Fruit fly (Drosophila melanogaster) whole organism, embryonic: ENCODE results near the gene CdGAPr.

ENCODE experiments used
- B-H2 ChIP-seq: fragments of 200-800 bp; sonication (Bioruptor generic); optimal IDR thresholded peaks from 2 replicates; lab custom pipeline; 2018; ENCODE audit warnings: missing biosample characterization, mild to moderate bottlenecking, missing genetic modification characterization
- CG11456 ChIP-seq: fragments of 200-800 bp; sonication (Bioruptor generic); IDR thresholded peaks from 3 replicates; pipeline ENCODE4 v1.3.6; 2022; ENCODE audit warnings: missing biosample characterization, missing genetic modification characterization
- CG11560 ChIP-seq: fragments of 200-800 bp; sonication (Bioruptor generic); IDR thresholded peaks from 3 replicates; pipeline ENCODE4 v1.3.6; 2022; ENCODE audit warnings: missing biosample characterization, missing genetic modification characterization
- CG11696 ChIP-seq: fragments of 200-800 bp; sonication (Bioruptor generic); IDR thresholded peaks from 2 replicates; pipeline ENCODE4 v1.3.6; 2022; ENCODE audit warnings: missing biosample characterization, missing genetic modification characterization
- CG12071 ChIP-seq: fragments of 200-800 bp; sonication (Bioruptor generic); optimal IDR thresholded peaks from 3 replicates; lab custom pipeline; 2018; ENCODE audit warnings: missing biosample characterization, mild to moderate bottlenecking, missing genetic modification characterization
- CG13624 ChIP-seq: fragments of 200-800 bp; sonication (Bioruptor generic); optimal IDR thresholded peaks from 2 replicates; lab custom pipeline; 2016; ENCODE audit warnings: missing biosample characterization, missing genetic modification characterization
- CG13775 ChIP-seq: fragments of 200-800 bp; sonication (Bioruptor generic); optimal IDR thresholded peaks from 3 replicates; lab custom pipeline; 2017; ENCODE audit warnings: missing biosample characterization, mild to moderate bottlenecking, missing genetic modification characterization
- CG14710 ChIP-seq: fragments of 200-800 bp; sonication (Bioruptor generic); optimal IDR thresholded peaks from 3 replicates; lab custom pipeline; 2019; ENCODE audit warnings: missing biosample characterization, mild to moderate bottlenecking, missing genetic modification characterization, moderate library complexity
- CG1529 ChIP-seq: fragments of 200-800 bp; sonication (Bioruptor generic); optimal IDR thresholded peaks from 3 replicates; lab custom pipeline; 2018; ENCODE audit warnings: missing biosample characterization, missing genetic modification characterization
- CG2678 ChIP-seq: fragments of 200-800 bp; sonication (Bioruptor generic); optimal IDR thresholded peaks from 3 replicates; lab custom pipeline; 2019; ENCODE audit warnings: missing biosample characterization, mild to moderate bottlenecking, missing genetic modification characterization, moderate library complexity
- CG30020 ChIP-seq: fragments of 200-800 bp; optimal IDR thresholded peaks from 2 replicates; lab custom pipeline; 2019; ENCODE audit warnings: missing biosample characterization, mild to moderate bottlenecking, missing genetic modification characterization, moderate library complexity
- CG3065 ChIP-seq: fragments of 200-800 bp; sonication (Bioruptor generic); optimal IDR thresholded peaks from 2 replicates; lab custom pipeline; 2016; ENCODE audit warnings: missing biosample characterization, missing genetic modification characterization
- CG3163 ChIP-seq: fragments of 200-800 bp; sonication (Bioruptor generic); optimal IDR thresholded peaks from 3 replicates; lab custom pipeline; 2016; ENCODE audit warnings: missing biosample characterization, missing genetic modification characterization
- CG32772 ChIP-seq: fragments of 200-800 bp; sonication (Bioruptor generic); IDR thresholded peaks from 2 replicates; pipeline ENCODE4 v1.3.6; 2022; ENCODE audit warnings: missing biosample characterization, missing genetic modification characterization
- CG33213 ChIP-seq: fragments of 200-800 bp; sonication (Bioruptor generic); optimal IDR thresholded peaks from 3 replicates; lab custom pipeline; 2016; ENCODE audit warnings: missing biosample characterization, missing genetic modification characterization
- CG3726 ChIP-seq: fragments of 200-800 bp; sonication (Bioruptor generic); IDR thresholded peaks from 3 replicates; pipeline ENCODE4, ENCODE4 v1.3.6; 2022; ENCODE audit warnings: missing biosample characterization, missing genetic modification characterization
- CG42726 ChIP-seq: fragments of 200-800 bp; sonication (Bioruptor generic); IDR thresholded peaks from 2 replicates; pipeline ENCODE4 v1.3.6; 2022; ENCODE audit warnings: missing biosample characterization, missing genetic modification characterization; ENCODE audit not compliant: partially characterized antibody
- CG5953 ChIP-seq: fragments of 200-800 bp; sonication (Bioruptor generic); IDR thresholded peaks from 2 replicates; pipeline ENCODE4 v1.3.6; 2022; ENCODE audit warnings: missing biosample characterization, missing genetic modification characterization
- CG6765 ChIP-seq: fragments of 200-800 bp; sonication (Bioruptor generic); optimal IDR thresholded peaks from 3 replicates; lab custom pipeline; 2017; ENCODE audit warnings: missing biosample characterization, mild to moderate bottlenecking, missing genetic modification characterization
- CG6791 ChIP-seq: fragments of 200-800 bp; sonication (Bioruptor generic); IDR thresholded peaks from 3 replicates; pipeline ENCODE4 v1.3.6; 2022; ENCODE audit warnings: missing biosample characterization, missing genetic modification characterization; ENCODE audit not compliant: partially characterized antibody
- CG7556 ChIP-seq: fragments of 200-800 bp; sonication (Bioruptor generic); optimal IDR thresholded peaks from 2 replicates; lab custom pipeline; 2017; ENCODE audit warnings: missing biosample characterization, mild to moderate bottlenecking, missing genetic modification characterization
- CG9797 ChIP-seq: fragments of 200-800 bp; sonication (Bioruptor generic); optimal IDR thresholded peaks from 3 replicates; lab custom pipeline; 2018; ENCODE audit warnings: missing biosample characterization, mild to moderate bottlenecking, missing genetic modification characterization
- Camta ChIP-seq: fragments of 200-800 bp; sonication (Bioruptor generic); optimal IDR thresholded peaks from 2 replicates; lab custom pipeline; 2016; ENCODE audit warnings: missing biosample characterization, missing genetic modification characterization
- Chrac-16 ChIP-seq: fragments of 200-800 bp; sonication (Bioruptor generic); optimal IDR thresholded peaks from 3 replicates; lab custom pipeline; 2016; ENCODE audit warnings: missing biosample characterization, missing genetic modification characterization
- D19A ChIP-seq: fragments of 200-800 bp; optimal IDR thresholded peaks from 3 replicates; lab custom pipeline; 2019; ENCODE audit warnings: missing biosample characterization, mild to moderate bottlenecking, missing genetic modification characterization, moderate library complexity
- Dek ChIP-seq: fragments of 200-800 bp; sonication (Bioruptor generic); optimal IDR thresholded peaks from 3 replicates; lab custom pipeline; 2019; ENCODE audit warnings: missing biosample characterization, mild to moderate bottlenecking, missing genetic modification characterization, moderate library complexity
- Dll ChIP-seq: fragments of 200-800 bp; sonication (Bioruptor generic); IDR thresholded peaks from 4 replicates; pipeline ENCODE4 v1.3.6; 2022; ENCODE audit warnings: missing biosample characterization, missing genetic modification characterization; ENCODE audit not compliant: partially characterized antibody
- E2f1 ChIP-seq: fragments of 200-800 bp; sonication (Bioruptor generic); IDR thresholded peaks from 2 replicates; pipeline ENCODE4 v1.3.6; 2022; ENCODE audit warnings: missing biosample characterization, missing genetic modification characterization
- Ets65A ChIP-seq: fragments of 200-800 bp; sonication (Bioruptor generic); peaks from one replicate; lab custom pipeline; 2016; ENCODE audit warnings: missing biosample characterization, missing genetic modification characterization
- HmgZ ChIP-seq: fragments of 200-800 bp; sonication (Bioruptor generic); optimal IDR thresholded peaks from 2 replicates; lab custom pipeline; 2018; ENCODE audit warnings: missing biosample characterization, mild to moderate bottlenecking, missing genetic modification characterization
- MESR4 ChIP-seq: fragments of 200-800 bp; sonication (Bioruptor generic); optimal IDR thresholded peaks from 2 replicates; lab custom pipeline; 2018; ENCODE audit warnings: missing biosample characterization, mild to moderate bottlenecking, missing genetic modification characterization, moderate library complexity
- NC2β ChIP-seq: fragments of 200-800 bp; sonication (Bioruptor generic); optimal IDR thresholded peaks from 2 replicates; lab custom pipeline; 2016; ENCODE audit warnings: missing biosample characterization, missing genetic modification characterization
- Rfx ChIP-seq: fragments of 200-800 bp; sonication (Bioruptor generic); IDR thresholded peaks from 2 replicates; pipeline ENCODE4 v1.3.6; 2022; ENCODE audit warnings: missing biosample characterization, missing genetic modification characterization
- Trl ChIP-seq, 3 experiments: fragments of >200 bp in 2 of 3; fragments of 200-800 bp in 1 of 3; sonication (Bioruptor generic) in 1 of 3; optimal IDR thresholded peaks; 2 replicates in 1 of 3; 3 replicates in 2 of 3; lab custom pipeline; 2016 to 2017; ENCODE audit warnings: missing biosample characterization in 1 of 3, missing genetic modification characterization in 1 of 3
- dati ChIP-seq: fragments of 200-800 bp; sonication (Bioruptor generic); IDR thresholded peaks from 2 replicates; pipeline ENCODE4 v1.3.6; 2022; ENCODE audit warnings: missing biosample characterization, missing genetic modification characterization
- dmrt99B ChIP-seq: fragments of 200-800 bp; sonication (Bioruptor generic); optimal IDR thresholded peaks from 2 replicates; lab custom pipeline; 2018; ENCODE audit warnings: missing biosample characterization, mild to moderate bottlenecking, missing genetic modification characterization, moderate library complexity
- ewg ChIP-seq: fragments of 200-800 bp; sonication (Bioruptor generic); optimal IDR thresholded peaks from 3 replicates; lab custom pipeline; 2017; ENCODE audit warnings: mild to moderate bottlenecking, missing biosample characterization, missing genetic modification reagents, missing genetic modification characterization
- fd96Cb ChIP-seq: fragments of 200-800 bp; sonication (Bioruptor generic); optimal IDR thresholded peaks from 2 replicates; lab custom pipeline; 2018; ENCODE audit warnings: missing biosample characterization, mild to moderate bottlenecking, missing genetic modification characterization, moderate library complexity
- ftz-f1 ChIP-seq: fragments of 200-800 bp; sonication (Bioruptor generic); optimal IDR thresholded peaks from 2 replicates; lab custom pipeline; 2016; ENCODE audit warnings: missing biosample characterization, missing genetic modification characterization
- h ChIP-seq: fragments of >200 bp; optimal IDR thresholded peaks from 2 replicates; lab custom pipeline; 2017
- insv ChIP-seq, 2 experiments: fragments of 200-800 bp; sonication (Bioruptor generic); optimal IDR thresholded peaks; 3 replicates each; lab custom pipeline; 2016 to 2018; ENCODE audit warnings: missing biosample characterization in 2 of 2, missing genetic modification characterization in 2 of 2
- lola ChIP-seq, 3 experiments: fragments of >200 bp in 2 of 3; fragments of 200-800 bp in 1 of 3; sonication (Bioruptor generic) in 1 of 3; optimal IDR thresholded peaks; 2 replicates each; lab custom pipeline; 2017 to 2019; ENCODE audit warnings: missing biosample characterization in 3 of 3, missing genetic modification characterization in 3 of 3, mild to moderate bottlenecking in 1 of 3, moderate library complexity in 1 of 3
- nmo ChIP-seq: fragments of 200-800 bp; sonication (Bioruptor generic); optimal IDR thresholded peaks from 2 replicates; lab custom pipeline; 2018; ENCODE audit warnings: missing biosample characterization, mild to moderate bottlenecking, missing genetic modification characterization, moderate library complexity
- odd ChIP-seq: fragments of 200-800 bp; sonication (Bioruptor generic); optimal IDR thresholded peaks from 2 replicates; lab custom pipeline; 2017; ENCODE audit warnings: missing biosample characterization, mild to moderate bottlenecking, missing genetic modification characterization
- p53 ChIP-seq: fragments of 200-800 bp; sonication (Bioruptor generic); optimal IDR thresholded peaks from 2 replicates; lab custom pipeline; 2016; ENCODE audit warnings: missing biosample characterization, missing genetic modification characterization
- pho ChIP-seq: fragments of 200-800 bp; sonication (Bioruptor generic); optimal IDR thresholded peaks from 2 replicates; lab custom pipeline; 2016; ENCODE audit warnings: missing biosample characterization, missing genetic modification characterization
- ranshi ChIP-seq: fragments of 200-800 bp; sonication (Bioruptor generic); IDR thresholded peaks from 2 replicates; pipeline ENCODE4 v1.3.6; 2022; ENCODE audit warnings: missing biosample characterization, missing genetic modification characterization
- toy ChIP-seq: fragments of 200-800 bp; sonication (Bioruptor generic); IDR thresholded peaks from 2 replicates; pipeline ENCODE4 v1.3.6; 2022; ENCODE audit warnings: missing biosample characterization, missing genetic modification characterization
- zf30C ChIP-seq: fragments of 200-800 bp; sonication (Bioruptor generic); optimal IDR thresholded peaks from 3 replicates; lab custom pipeline; 2018; ENCODE audit warnings: missing biosample characterization, mild to moderate bottlenecking, missing genetic modification characterization

Gene CdGAPr

dm6 chr2L:19795320-19796110, 3.8 kb upstream of the CdGAPr start (continued):
- TF ChIP-seq ranshi (GFP tag; lab: Robert Waterston, UW) (0 out of 2 replicates have a peak, but pooled peaks have one; percentile 6), Chrac-16 (peak; percentile 55), HmgZ (tag; lab: Kevin White, UChicago) (peak; percentile 32), CG3065 (GFP tag; lab: Kevin White, UChicago) (no peak), CG3726 (GFP tag; lab: Robert Waterston, UW) (no peak), toy (GFP tag; lab: Robert Waterston, UW) (no peak), insv (GFP tag; optimal IDR thresholded peaks at IDR 0.05; lab: Kevin White, UChicago) (peak in 1 of 2 experiments; percentile 36), ewg (GFP tag; lab: Kevin White, UChicago) (peak; percentile 92), lola (GFP tag; optimal IDR thresholded peaks at IDR 0.05; lab: Kevin White, UChicago) (peak in 1 of 3 experiments; percentile 48), CG33213 (GFP tag; lab: Kevin White, UChicago) (peak; percentile 74), Dll (GFP tag; lab: Robert Waterston, UW) (peak; percentile 80), CG42726 (GFP tag; lab: Robert Waterston, UW) (peak; percentile 75; the same call in 1 of the 2 replicates), CG1529 (no peak), Trl (optimal IDR thresholded peaks at IDR 0.05; lab: Kevin White, UChicago) (no peak), Trl (GFP tag; optimal IDR thresholded peaks at IDR 0.05; lab: Kevin White, UChicago) (peak; percentile 58), CG6765 (GFP tag; lab: Kevin White, UChicago) (no peak), E2f1 (GFP tag; lab: Robert Waterston, UW) (peak; percentile 40; the same call in 1 of the 2 replicates), p53 (GFP tag; lab: Kevin White, UChicago) (peak; percentile 57), CG2678 (peak; percentile 33), CG7556 (GFP tag; lab: Kevin White, UChicago) (peak; percentile 50), nmo (GFP tag; lab: Kevin White, UChicago) (peak; percentile 64), CG13624 (GFP tag; lab: Kevin White, UChicago) (peak; percentile 63), Ets65A (GFP tag; lab: Kevin White, UChicago) (peak; percentile 95), CG30020 (tag; lab: Kevin White, UChicago) (peak; percentile 66), CG5953 (GFP tag; lab: Robert Waterston, UW) (no peak), CG14710 (peak; percentile 80), CG3163 (GFP tag; lab: Kevin White, UChicago) (no peak), fd96Cb (tag; lab: Kevin White, UChicago) (no peak), dmrt99B (tag; lab: Kevin White, UChicago) (no peak), CG11696 (GFP tag; lab: Robert Waterston, UW) (no peak), CG32772 (GFP tag; lab: Robert Waterston, UW) (peak; percentile 10; the same call in 1 of the 2 replicates), CG13775 (peak; percentile 57), Dek (tag; lab: Kevin White, UChicago) (peak; percentile 35), h (lab: Kevin White, UChicago) (no peak), CG9797 (GFP tag; lab: Kevin White, UChicago) (peak; percentile 86), B-H2 (GFP tag; lab: Kevin White, UChicago) (peak; percentile 31), CG6791 (peak; percentile 72), dati (no peak), CG11560 (tag; lab: Robert Waterston, UW) (no peak), CG11456 (GFP tag; lab: Robert Waterston, UW) (peak; percentile 60; the same call in 1 of the 3 replicates), pho (peak; percentile 65), Rfx (peak; percentile 70), Camta (GFP tag; lab: Kevin White, UChicago) (peak; percentile 17), D19A (tag; lab: Kevin White, UChicago) (peak; percentile 41), odd (no peak), CG12071 (GFP tag; lab: Kevin White, UChicago) (no peak), zf30C (no peak), NC2β (GFP tag; lab: Kevin White, UChicago) (peak; percentile 17), ftz-f1 (GFP tag; lab: Kevin White, UChicago) (no peak), MESR4 (peak; percentile 95)
